Worm (Caenorhabditis elegans) whole organism, L1 larva: Measurements from ENCODE around the gene gro-1.

ENCODE experiments used
- C04F5.9 ChIP-seq: sonication (generic microtip); optimal IDR thresholded peaks from 2 replicates; lab custom pipeline; 2016; ENCODE audit warnings: missing genetic modification characterization, missing compliant biosample characterization
- C16A3.4 ChIP-seq: fragments of 150-350 bp; optimal IDR thresholded peaks from 2 replicates; lab custom pipeline; 2014; ENCODE audit warnings: missing biosample characterization, missing genetic modification characterization
- C34B4.2 ChIP-seq: sonication (generic microtip); optimal IDR thresholded peaks from 2 replicates; lab custom pipeline; 2017; ENCODE audit warnings: mild to moderate bottlenecking, missing genetic modification characterization, missing compliant biosample characterization
- Y116A8C.19 ChIP-seq: sonication (generic microtip); optimal IDR thresholded peaks from 2 replicates; lab custom pipeline; 2016; ENCODE audit warnings: missing compliant biosample characterization, missing genetic modification characterization, borderline replicate concordance
- blmp-1 ChIP-seq: fragments of 150-350 bp; optimal IDR thresholded peaks from 2 replicates; lab custom pipeline; 2014; ENCODE audit warnings: missing biosample characterization, missing genetic modification characterization
- ceh-63 ChIP-seq: fragments of 200-800 bp; sonication (Bioruptor generic); optimal IDR thresholded peaks from 2 replicates; lab custom pipeline; 2018; ENCODE audit warnings: mild to moderate bottlenecking, missing genetic modification characterization, missing compliant biosample characterization
- ceh-8 ChIP-seq: fragments of 200-800 bp; sonication (Bioruptor generic); optimal IDR thresholded peaks from 2 replicates; lab custom pipeline; 2018; ENCODE audit warnings: mild to moderate bottlenecking, missing genetic modification characterization, moderate library complexity, missing compliant biosample characterization
- ceh-82 ChIP-seq, 3 experiments: fragments of 150-350 bp in 1 of 3; sonication (generic microtip) in 2 of 3; optimal IDR thresholded peaks; 2 replicates each; lab custom pipeline; 2014 to 2017; ENCODE audit warnings: missing biosample characterization in 3 of 3, missing genetic modification characterization in 3 of 3
- ceh-88 ChIP-seq: fragments of 200-800 bp; sonication (Bioruptor generic); IDR thresholded peaks from 2 replicates; pipeline ENCODE4 v1.3.6; 2022; ENCODE audit warnings: missing genetic modification characterization, missing compliant biosample characterization
- ceh-90 ChIP-seq: sonication (generic microtip); optimal IDR thresholded peaks from 2 replicates; lab custom pipeline; 2016; ENCODE audit warnings: missing genetic modification characterization, missing compliant biosample characterization
- ces-1 ChIP-seq: fragments of 150-350 bp; optimal IDR thresholded peaks from 2 replicates; lab custom pipeline; 2014; ENCODE audit warnings: missing biosample characterization, missing genetic modification reagents, missing genetic modification characterization
- dsc-1 ChIP-seq: sonication (generic microtip); optimal IDR thresholded peaks from 2 replicates; lab custom pipeline; 2016; ENCODE audit warnings: mild to moderate bottlenecking, missing genetic modification characterization, missing compliant biosample characterization
- egl-27 ChIP-seq, 2 experiments: fragments of 150-350 bp in 1 of 2; sonication (generic microtip); optimal IDR thresholded peaks; 3 replicates each; lab custom pipeline; 2017 to 2018; ENCODE audit warnings: missing biosample characterization in 2 of 2, missing genetic modification characterization in 2 of 2, missing genetic modification reagents in 2 of 2
- elt-3 ChIP-seq, 6 experiments: fragments of 150-350 bp in 1 of 6; sonication (generic microtip); optimal IDR thresholded peaks; 2 replicates each; lab custom pipeline; 2017 to 2018; ENCODE audit warnings: missing biosample characterization in 6 of 6, missing genetic modification characterization in 6 of 6, inconsistent platforms in 1 of 6
- fkh-10 ChIP-seq: sonication (generic microtip); optimal IDR thresholded peaks from 2 replicates; lab custom pipeline; 2017; ENCODE audit warnings: missing biosample characterization, missing genetic modification reagents, missing genetic modification characterization
- fos-1 ChIP-seq: fragments of 150-350 bp; optimal IDR thresholded peaks from 2 replicates; lab custom pipeline; 2014; ENCODE audit warnings: missing biosample characterization, missing genetic modification characterization
- grh-1 ChIP-seq: fragments of 200-800 bp; sonication (Bioruptor generic); IDR thresholded peaks from 2 replicates; pipeline ENCODE4 v1.3.6; 2022; ENCODE audit warnings: missing genetic modification reagents, missing genetic modification characterization, missing compliant biosample characterization
- hlh-17 ChIP-seq: fragments of 200-800 bp; sonication (Bioruptor generic); optimal IDR thresholded peaks from 2 replicates; lab custom pipeline; 2018; ENCODE audit warnings: missing genetic modification characterization, mild to moderate bottlenecking, missing compliant biosample characterization, moderate library complexity, borderline replicate concordance
- hlh-4 ChIP-seq: sonication (generic microtip); optimal IDR thresholded peaks from 2 replicates; lab custom pipeline; 2016; ENCODE audit warnings: mild to moderate bottlenecking, missing genetic modification characterization, missing compliant biosample characterization
- hpl-2 ChIP-seq: fragments of 150-350 bp; optimal IDR thresholded peaks from 2 replicates; lab custom pipeline; 2014; ENCODE audit warnings: missing biosample characterization, missing genetic modification reagents, missing genetic modification characterization
- lin-13 ChIP-seq: fragments of 150-350 bp; optimal IDR thresholded peaks from 2 replicates; lab custom pipeline; 2014; ENCODE audit warnings: missing biosample characterization, missing genetic modification reagents, missing genetic modification characterization
- lin-15B ChIP-seq: fragments of 150-350 bp; sonication (generic microtip); optimal IDR thresholded peaks from 3 replicates; lab custom pipeline; 2014; ENCODE audit warnings: missing biosample characterization, missing genetic modification characterization
- lin-35 ChIP-seq, 2 experiments: fragments of 150-350 bp; optimal IDR thresholded peaks; 2 replicates each; lab custom pipeline; 2014; ENCODE audit warnings: missing biosample characterization in 2 of 2, missing genetic modification characterization in 2 of 2, missing genetic modification reagents in 2 of 2
- lir-3 ChIP-seq: sonication (generic microtip); optimal IDR thresholded peaks from 2 replicates; lab custom pipeline; 2016; ENCODE audit warnings: mild to moderate bottlenecking, missing genetic modification characterization, moderate library complexity, missing compliant biosample characterization; ENCODE audit not compliant: poor library complexity
- mef-2 ChIP-seq: fragments of 150-350 bp; optimal IDR thresholded peaks from 2 replicates; lab custom pipeline; 2014; ENCODE audit warnings: missing biosample characterization, missing genetic modification characterization
- mep-1 ChIP-seq: fragments of 150-350 bp; optimal IDR thresholded peaks from 2 replicates; lab custom pipeline; 2014; ENCODE audit warnings: missing biosample characterization, missing genetic modification characterization
- nhr-11 ChIP-seq: fragments of 150-350 bp; optimal IDR thresholded peaks from 2 replicates; lab custom pipeline; 2014; ENCODE audit warnings: missing biosample characterization, missing genetic modification characterization
- nhr-12 ChIP-seq: sonication (generic microtip); optimal IDR thresholded peaks from 2 replicates; lab custom pipeline; 2017; ENCODE audit warnings: missing biosample characterization, missing genetic modification characterization
- nhr-19 ChIP-seq: fragments of 200-800 bp; sonication (Bioruptor generic); conservative IDR thresholded peaks from 2 replicates; pipeline ENCODE4 v1.3.6; 2022; ENCODE audit warnings: missing genetic modification characterization, missing compliant biosample characterization
- nhr-20 ChIP-seq: sonication (generic microtip); optimal IDR thresholded peaks from 2 replicates; lab custom pipeline; 2016; ENCODE audit warnings: mild to moderate bottlenecking, missing genetic modification characterization, missing compliant biosample characterization
- nhr-237 ChIP-seq: fragments of 150-350 bp; optimal IDR thresholded peaks from 2 replicates; lab custom pipeline; 2014; ENCODE audit warnings: missing biosample characterization, missing genetic modification characterization
- nhr-28 ChIP-seq: fragments of 150-350 bp; optimal IDR thresholded peaks from 2 replicates; lab custom pipeline; 2014; ENCODE audit warnings: missing biosample characterization, missing genetic modification characterization
- nhr-47 ChIP-seq: sonication (generic microtip); optimal IDR thresholded peaks from 2 replicates; lab custom pipeline; 2016; ENCODE audit warnings: mild to moderate bottlenecking, missing genetic modification characterization, moderate library complexity, missing compliant biosample characterization
- nhr-71 ChIP-seq: sonication (generic microtip); optimal IDR thresholded peaks from 2 replicates; lab custom pipeline; 2016; ENCODE audit warnings: mild to moderate bottlenecking, missing genetic modification characterization, moderate library complexity, missing compliant biosample characterization
- nhr-76 ChIP-seq: sonication (generic microtip); optimal IDR thresholded peaks from 2 replicates; lab custom pipeline; 2017; ENCODE audit warnings: missing biosample characterization, missing genetic modification characterization
- nhr-90 ChIP-seq: sonication (generic microtip); optimal IDR thresholded peaks from 2 replicates; lab custom pipeline; 2016; ENCODE audit warnings: mild to moderate bottlenecking, missing genetic modification characterization, missing compliant biosample characterization; ENCODE audit not compliant: poor library complexity
- pag-3 ChIP-seq: sonication (generic microtip); optimal IDR thresholded peaks from 2 replicates; lab custom pipeline; 2017; ENCODE audit warnings: missing genetic modification characterization, mild to moderate bottlenecking, missing compliant biosample characterization, antibody characterized with exemption, borderline replicate concordance; ENCODE audit not compliant: insufficient read depth
- pax-3 ChIP-seq: fragments of 200-800 bp; sonication (Bioruptor generic); optimal IDR thresholded peaks from 2 replicates; lab custom pipeline; 2018; ENCODE audit warnings: mild to moderate bottlenecking, missing genetic modification characterization, moderate library complexity, missing compliant biosample characterization
- pqm-1 ChIP-seq: sonication (generic microtip); optimal IDR thresholded peaks from 3 replicates; lab custom pipeline; 2017; ENCODE audit warnings: missing biosample characterization, missing genetic modification characterization
- sox-4 ChIP-seq: sonication (generic microtip); optimal IDR thresholded peaks from 2 replicates; lab custom pipeline; 2016; ENCODE audit warnings: missing genetic modification characterization, missing compliant biosample characterization
- sptf-1 ChIP-seq: fragments of 150-350 bp; optimal IDR thresholded peaks from 2 replicates; lab custom pipeline; 2014; ENCODE audit warnings: missing biosample characterization, missing genetic modification characterization
- sup-37 ChIP-seq: fragments of 200-800 bp; sonication (Bioruptor generic); optimal IDR thresholded peaks from 2 replicates; lab custom pipeline; 2018; ENCODE audit warnings: mild to moderate bottlenecking, missing genetic modification characterization, missing compliant biosample characterization
- swsn-7 ChIP-seq: sonication (generic microtip); optimal IDR thresholded peaks from 2 replicates; lab custom pipeline; 2016; ENCODE audit warnings: missing genetic modification characterization, missing compliant biosample characterization
- tbx-2 ChIP-seq: sonication (generic microtip); optimal IDR thresholded peaks from 2 replicates; lab custom pipeline; 2016; ENCODE audit warnings: missing genetic modification characterization, missing compliant biosample characterization
- tlp-1 ChIP-seq: fragments of 150-350 bp; optimal IDR thresholded peaks from 2 replicates; lab custom pipeline; 2014; ENCODE audit warnings: missing biosample characterization, missing genetic modification characterization
- unc-130 ChIP-seq: fragments of 150-350 bp; optimal IDR thresholded peaks from 2 replicates; lab custom pipeline; 2017; ENCODE audit warnings: missing biosample characterization, missing genetic modification characterization, inconsistent platforms
- unc-30 ChIP-seq: sonication (generic microtip); optimal IDR thresholded peaks from 2 replicates; lab custom pipeline; 2017; ENCODE audit warnings: missing biosample characterization, missing genetic modification characterization
- unc-62 ChIP-seq: fragments of 150-350 bp; optimal IDR thresholded peaks from 2 replicates; lab custom pipeline; 2014; ENCODE audit warnings: missing biosample characterization, missing genetic modification reagents, missing genetic modification characterization
- unc-86 ChIP-seq: sonication (generic microtip); optimal IDR thresholded peaks from 2 replicates; lab custom pipeline; 2016; ENCODE audit warnings: missing genetic modification characterization, missing compliant biosample characterization
- unc-98 ChIP-seq: fragments of 200-800 bp; sonication (Bioruptor generic); IDR thresholded peaks from 2 replicates; pipeline ENCODE4 v1.3.6; 2022; ENCODE audit warnings: missing genetic modification characterization, missing compliant biosample characterization
- zip-4 ChIP-seq: fragments of 200-800 bp; sonication (Bioruptor generic); optimal IDR thresholded peaks from 2 replicates; lab custom pipeline; 2018; ENCODE audit warnings: mild to moderate bottlenecking, missing genetic modification characterization, moderate library complexity, missing compliant biosample characterization

Gene gro-1

ce11 chrIII:5227831-5228467, 37.0 kb upstream of the gro-1 start, which contains the start of the genes C34E10.12, C34E10.10 and atp-2 (continued):
- TF ChIP-seq C16A3.4 (tag; lab: Kevin White, UChicago) (peak; percentile 97), tlp-1 (tag; lab: Kevin White, UChicago) (no peak), lin-35 (GFP tag; optimal IDR thresholded peaks at IDR 0.05; lab: Kevin White, UChicago) (peak; percentile 86 to 90), sptf-1 (no peak), C34B4.2 (tag; lab: Kevin White, UChicago) (peak; percentile 99), nhr-20 (peak; percentile 94), lin-15B (peak; percentile 88), egl-27 (tag; optimal IDR thresholded peaks at IDR 0.05; lab: Kevin White, UChicago) (no peak), nhr-76 (no peak), ceh-8 (GFP tag; lab: Kevin White, UChicago) (peak; percentile 59), pax-3 (tag; lab: Kevin White, UChicago) (peak; percentile 63), blmp-1 (tag; lab: Kevin White, UChicago) (peak; percentile 59), C04F5.9 (tag; lab: Kevin White, UChicago) (peak; percentile 61), ces-1 (no peak), nhr-12 (tag; lab: Kevin White, UChicago) (no peak), zip-4 (peak; percentile 40), pqm-1 (tag; lab: Kevin White, UChicago) (no peak), lir-3 (tag; lab: Kevin White, UChicago) (peak; percentile 80), hlh-17 (GFP tag; lab: Kevin White, UChicago) (no peak), nhr-47 (tag; lab: Kevin White, UChicago) (peak; percentile 89), hpl-2 (peak; percentile 81), ceh-63 (GFP tag; lab: Kevin White, UChicago) (no peak), ceh-90 (tag; lab: Kevin White, UChicago) (peak; percentile 31), unc-130 (tag; lab: Kevin White, UChicago) (peak; percentile 87), sox-4 (tag; lab: Kevin White, UChicago) (peak; percentile 48), unc-30 (tag; lab: Kevin White, UChicago) (no peak), elt-3 (tag; optimal IDR thresholded peaks at IDR 0.05; lab: Kevin White, UChicago) (peak in 3 of 6 experiments; percentile 44 to 89 (median 77)), nhr-11 (tag; lab: Kevin White, UChicago) (peak; percentile 27), grh-1 (peak; percentile 52; the same call in 1 of the 2 replicates), fkh-10 (peak; percentile 60), nhr-19 (GFP tag; lab: Robert Waterston, UW) (peak; percentile 87), sup-37 (GFP tag; lab: Kevin White, UChicago) (no peak), mep-1 (peak; percentile 83), mef-2 (tag; lab: Kevin White, UChicago) (peak; percentile 76), dsc-1 (tag; lab: Kevin White, UChicago) (peak; percentile 72), pag-3 (tag; lab: Kevin White, UChicago) (no peak), unc-98 (no peak), lin-13 (GFP tag; lab: Kevin White, UChicago) (peak; percentile 84), fos-1 (peak; percentile 65), tbx-2 (tag; lab: Kevin White, UChicago) (peak; percentile 79), Y116A8C.19 (no peak), hlh-4 (tag; lab: Kevin White, UChicago) (no peak), nhr-237 (tag; lab: Kevin White, UChicago) (peak; percentile 67), nhr-90 (tag; lab: Kevin White, UChicago) (peak; percentile 85), unc-86 (peak; percentile 84), ceh-88 (peak; percentile 48), swsn-7 (tag; lab: Kevin White, UChicago) (peak; percentile 88), ceh-82 (tag; optimal IDR thresholded peaks at IDR 0.05; lab: Kevin White, UChicago) (peak; percentile 70 to 95 (median 73)), nhr-71 (tag; lab: Kevin White, UChicago) (peak; percentile 93), unc-62 (GFP tag; lab: Kevin White, UChicago) (no peak), nhr-28 (tag; lab: Kevin White, UChicago) (no peak)
